Fruit fly (Drosophila melanogaster): ENCODE measurements around the gene Ets65A.

The Ets65A gene

dm6 chr3L:6097270-6097669, at the start of gene Ets65A:
Ets65A (plus strand) TSS chr3L:6097617.
- no peak for TF ChIP-seq psq (optimal IDR thresholded peaks at IDR 0.05)
- TF ChIP-seq Dll (optimal IDR thresholded peaks at IDR 0.05), result no peak
- TF ChIP-seq CG8478 (optimal IDR thresholded peaks at IDR 0.05), result no peak
- no peak for TF ChIP-seq pan (optimal IDR thresholded peaks at IDR 0.05)
- TF ChIP-seq EcR (GFP tag; optimal IDR thresholded peaks at IDR 0.05), result no peak
- TF ChIP-seq usp (GFP tag; optimal IDR thresholded peaks at IDR 0.05), result no peak

- TF ChIP-seq Dll (optimal IDR thresholded peaks at IDR 0.05), result no peak
- no peak for TF ChIP-seq psq (optimal IDR thresholded peaks at IDR 0.05)
- TF ChIP-seq CG8478 (optimal IDR thresholded peaks at IDR 0.05), result no peak
- TF ChIP-seq usp (GFP tag; optimal IDR thresholded peaks at IDR 0.05), result no peak
- no peak for TF ChIP-seq pan (optimal IDR thresholded peaks at IDR 0.05)
- no peak for TF ChIP-seq EcR (GFP tag; optimal IDR thresholded peaks at IDR 0.05)
These were observed 47.1 kb upstream of the Ets65A start, which contains the start of gene Jon65Aiii for dm6 chr3L:6050230-6050807. Jon65Aiii (plus strand) TSS chr3L:6050757.

dm6 chr3L:6052021-6052420, 45.4 kb upstream of the Ets65A start, which contains the start of gene Jon65Aii:
Jon65Aii (plus strand) TSS chr3L:6052321.
- no peak for TF ChIP-seq Dll (optimal IDR thresholded peaks at IDR 0.05)
- TF ChIP-seq CG8478 (optimal IDR thresholded peaks at IDR 0.05), result no peak
- TF ChIP-seq pan (optimal IDR thresholded peaks at IDR 0.05), result no peak
- TF ChIP-seq EcR (GFP tag; optimal IDR thresholded peaks at IDR 0.05), result no peak

dm6 chr3L:6054343-6054742, 43.1 kb upstream of the Ets65A start, which contains the start of gene Jon65Ai:
Jon65Ai (minus strand) TSS chr3L:6054443.
- TF ChIP-seq usp (GFP tag; optimal IDR thresholded peaks at IDR 0.05) (no peak), EcR (GFP tag; optimal IDR thresholded peaks at IDR 0.05) (no peak), Dll (optimal IDR thresholded peaks at IDR 0.05) (no peak), psq (optimal IDR thresholded peaks at IDR 0.05) (no peak), pan (optimal IDR thresholded peaks at IDR 0.05) (no peak), CG8478 (optimal IDR thresholded peaks at IDR 0.05) (no peak)

dm6 chr3L:6054803-6055202, 42.6 kb upstream of the Ets65A start, which contains the start of gene tant:
tant (plus strand) TSS chr3L:6055136.
- TF ChIP-seq EcR (GFP tag; optimal IDR thresholded peaks at IDR 0.05) (no peak), pan (optimal IDR thresholded peaks at IDR 0.05) (no peak), CG8478 (optimal IDR thresholded peaks at IDR 0.05) (no peak), Dll (optimal IDR thresholded peaks at IDR 0.05) (no peak), usp (GFP tag; optimal IDR thresholded peaks at IDR 0.05) (no peak), psq (optimal IDR thresholded peaks at IDR 0.05) (no peak)

dm6 chr3L:6059062-6059708, 38.2 kb upstream of the Ets65A start, which contains the start of gene CG6592:
CG6592 (plus strand) TSS chr3L:6059658.
- TF ChIP-seq usp (GFP tag; optimal IDR thresholded peaks at IDR 0.05) (no peak), psq (optimal IDR thresholded peaks at IDR 0.05) (no peak), CG8478 (optimal IDR thresholded peaks at IDR 0.05) (no peak), Dll (optimal IDR thresholded peaks at IDR 0.05) (no peak), pan (optimal IDR thresholded peaks at IDR 0.05) (no peak), EcR (GFP tag; optimal IDR thresholded peaks at IDR 0.05) (no peak)

DNA sequence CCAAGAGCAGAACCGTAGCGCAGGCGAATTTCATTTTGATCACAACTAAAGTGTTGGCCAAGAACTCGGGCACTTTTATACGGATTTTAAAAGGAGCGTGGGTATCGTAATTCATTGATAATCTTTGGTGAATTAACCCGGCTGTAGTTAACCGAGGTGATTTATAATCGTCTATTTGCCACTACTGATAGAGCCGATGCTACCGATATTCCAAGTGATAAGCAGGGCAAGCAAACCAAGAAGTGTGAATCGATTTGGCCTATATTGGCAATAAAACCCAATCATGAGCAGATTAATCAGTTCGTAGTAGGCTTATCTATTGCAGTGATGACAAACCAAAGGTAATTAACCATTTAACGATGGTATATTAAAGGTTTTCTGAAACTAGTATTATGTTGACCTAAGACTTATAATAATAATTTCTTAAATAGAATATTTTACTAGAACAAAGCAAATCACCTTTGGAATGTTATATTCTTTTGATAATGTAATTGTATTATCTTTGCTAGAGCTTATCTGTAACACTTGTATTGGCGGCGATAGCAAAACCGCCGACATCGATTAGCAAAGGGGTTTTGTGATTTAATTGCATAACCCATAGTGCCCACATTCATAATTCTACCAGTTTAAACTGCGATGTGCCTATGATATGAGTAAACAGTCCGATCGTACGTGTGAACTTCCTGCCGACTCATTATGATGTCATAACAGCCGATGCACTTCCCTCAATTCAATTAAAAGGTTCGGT, 34.4 kb upstream of the Ets65A start, which contains the start of gene CG10472:
Gene CG10472 (minus strand): TSS at position 51 of the 748 bp plus-strand sequence.
- TF ChIP-seq CG8478 (optimal IDR thresholded peaks at IDR 0.05) (no peak), pan (optimal IDR thresholded peaks at IDR 0.05) (no peak), psq (optimal IDR thresholded peaks at IDR 0.05) (no peak), Dll (optimal IDR thresholded peaks at IDR 0.05) (no peak), usp (GFP tag; optimal IDR thresholded peaks at IDR 0.05) (no peak), EcR (GFP tag; optimal IDR thresholded peaks at IDR 0.05) (no peak)

DNA sequence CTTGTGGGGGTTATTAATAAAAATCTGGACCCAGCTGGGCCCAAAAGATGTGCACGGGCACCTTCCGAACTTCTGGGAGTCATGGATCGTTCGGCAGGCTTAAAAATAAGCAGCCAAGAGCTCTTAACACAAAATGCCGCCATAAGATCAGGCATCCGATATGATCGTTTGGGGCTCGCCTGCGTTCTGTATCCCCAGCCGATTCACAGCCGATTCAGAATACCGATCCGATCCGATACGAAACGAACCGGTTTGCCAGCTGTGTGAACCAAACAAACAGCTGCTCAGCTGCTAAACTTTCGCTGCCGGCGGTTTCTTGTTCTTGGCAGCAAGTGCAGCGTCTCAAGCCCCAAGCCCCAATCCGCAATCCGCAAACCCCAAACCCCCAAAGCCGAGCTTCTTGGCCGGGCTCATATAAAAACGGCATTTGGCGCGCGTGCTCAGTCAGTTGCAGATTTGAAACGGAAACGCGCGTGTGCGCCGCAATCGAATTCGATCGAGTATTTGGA, 31.5 kb upstream of the Ets65A start, which contains the start of gene CG42269:
Gene CG42269 (plus strand): TSS at position 416 of the 509 bp plus-strand sequence.
- TF ChIP-seq psq (optimal IDR thresholded peaks at IDR 0.05) (no peak), EcR (GFP tag; optimal IDR thresholded peaks at IDR 0.05) (no peak), usp (GFP tag; optimal IDR thresholded peaks at IDR 0.05) (no peak), Dll (optimal IDR thresholded peaks at IDR 0.05) (no peak), CG8478 (optimal IDR thresholded peaks at IDR 0.05) (no peak), pan (optimal IDR thresholded peaks at IDR 0.05) (no peak)

- no peak for TF ChIP-seq usp (GFP tag; optimal IDR thresholded peaks at IDR 0.05)
- TF ChIP-seq psq (optimal IDR thresholded peaks at IDR 0.05), result no peak
- no peak for TF ChIP-seq CG8478 (optimal IDR thresholded peaks at IDR 0.05)
- TF ChIP-seq EcR (GFP tag; optimal IDR thresholded peaks at IDR 0.05), result no peak
- no peak for TF ChIP-seq Dll (optimal IDR thresholded peaks at IDR 0.05)
- no peak for TF ChIP-seq pan (optimal IDR thresholded peaks at IDR 0.05)
These were observed 29.2 kb upstream of the Ets65A start for dm6 chr3L:6068178-6068577.

DNA sequence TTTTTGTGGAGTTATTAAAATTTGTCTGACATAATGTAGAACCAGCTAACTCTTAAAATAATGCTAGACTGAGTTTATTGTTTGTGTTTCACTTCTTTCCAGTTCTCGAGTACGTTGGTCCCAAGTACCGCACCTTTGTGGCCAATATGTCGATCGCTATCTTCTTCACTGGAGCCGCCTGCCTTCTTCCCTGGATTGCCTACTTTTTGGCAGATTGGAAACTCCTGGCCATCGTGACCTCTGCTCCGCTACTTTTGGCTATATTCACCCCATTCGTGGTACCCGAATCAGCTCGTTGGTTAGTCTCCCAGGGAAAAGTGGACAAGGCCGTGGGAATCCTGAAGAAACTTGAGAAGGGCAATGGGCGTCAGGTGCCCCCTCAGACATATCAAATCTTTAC, 27.3 kb upstream of the Ets65A start:
- TF ChIP-seq EcR (GFP tag; optimal IDR thresholded peaks at IDR 0.05) (no peak), pan (optimal IDR thresholded peaks at IDR 0.05) (no peak), Dll (optimal IDR thresholded peaks at IDR 0.05) (no peak), usp (GFP tag; optimal IDR thresholded peaks at IDR 0.05) (no peak), psq (optimal IDR thresholded peaks at IDR 0.05) (no peak), CG8478 (optimal IDR thresholded peaks at IDR 0.05) (no peak)

DNA sequence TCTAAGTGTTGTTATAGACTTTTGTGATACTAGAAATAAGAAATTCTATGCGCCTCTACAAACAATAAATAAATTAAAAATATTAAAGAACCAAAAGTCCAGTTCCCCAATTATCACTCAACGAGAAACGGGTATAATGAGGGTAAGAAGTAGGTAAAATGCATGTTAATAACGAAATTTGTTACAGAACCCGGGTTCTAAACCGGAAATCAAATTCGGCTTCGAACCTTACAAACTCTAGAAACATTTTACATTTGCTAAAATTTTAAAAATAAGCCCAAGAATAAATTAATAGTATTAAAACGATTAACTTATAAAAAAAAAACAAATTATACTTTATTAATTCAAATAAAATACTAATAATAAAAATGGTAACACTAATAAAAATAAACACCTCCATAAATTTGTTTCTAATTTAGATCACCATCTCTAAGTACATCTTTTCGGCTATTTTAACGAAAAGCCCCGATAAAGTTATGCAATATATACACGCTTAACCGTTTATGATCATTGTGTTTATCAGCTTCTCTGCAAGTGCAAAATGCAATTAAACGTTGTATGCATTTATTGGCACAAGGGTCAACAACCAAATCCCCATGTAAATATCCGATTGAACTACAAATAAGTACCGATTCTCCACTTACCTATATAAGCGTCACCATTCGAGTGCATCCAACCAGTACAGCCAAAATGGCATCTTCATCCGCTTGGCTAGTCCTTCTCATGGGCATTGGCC, 25.8 kb upstream of the Ets65A start, which contains the start of gene CG6602:
Gene CG6602 (plus strand): TSS at position 686 of the 736 bp plus-strand sequence.
- TF ChIP-seq pan (optimal IDR thresholded peaks at IDR 0.05) (no peak), CG8478 (optimal IDR thresholded peaks at IDR 0.05) (no peak), EcR (GFP tag; optimal IDR thresholded peaks at IDR 0.05) (no peak), Dll (optimal IDR thresholded peaks at IDR 0.05) (no peak)
